Worm (Caenorhabditis elegans): ENCODE results near the gene W06G6.11.

W06G6.11 gene

DNA sequence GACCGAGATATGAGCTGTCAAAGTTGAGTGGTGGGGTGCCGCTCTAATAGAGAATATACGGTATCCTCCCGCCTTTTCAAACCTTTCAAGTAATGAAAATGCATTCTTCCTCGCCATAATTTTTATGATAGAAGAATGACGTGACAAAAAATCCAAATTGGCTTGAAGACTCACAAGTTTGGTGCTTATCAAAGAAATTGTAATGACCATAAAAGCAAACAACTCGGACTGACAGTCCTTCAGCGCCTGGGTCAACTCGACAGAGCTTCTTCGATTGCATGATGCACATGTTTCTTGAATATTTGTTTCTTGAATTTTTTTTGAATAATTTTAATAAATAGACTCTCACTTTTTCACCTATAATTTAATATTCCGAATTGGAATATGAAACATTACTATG is 43.6 kb downstream of the W06G6.11 start:
- TF ChIP-seq ztf-29 (GFP tag; IDR thresholded peaks at IDR 0.05) (no peak), tab-1 (GFP tag; IDR thresholded peaks at IDR 0.05) (no peak), flt-1 (GFP tag; IDR thresholded peaks at IDR 0.05) (no peak), ztf-23 (GFP tag; IDR thresholded peaks at IDR 0.05) (no peak), klf-2 (GFP tag; conservative IDR thresholded peaks at IDR 0.05) (no peak), med-1 (GFP tag; optimal IDR thresholded peaks at IDR 0.05; ENCODE audit: insufficient read depth) (no peak)

ce11 chrV:16604301-16604700 is 44.8 kb downstream of the W06G6.11 start:
- TF ChIP-seq cog-1 (tag; optimal IDR thresholded peaks at IDR 0.05) (no peak), ref-1 (GFP tag; conservative IDR thresholded peaks at IDR 0.05) (no peak), ztf-29 (GFP tag; IDR thresholded peaks at IDR 0.05) (no peak), med-1 (GFP tag; optimal IDR thresholded peaks at IDR 0.05; ENCODE audit: insufficient read depth) (no peak), ztf-23 (GFP tag; IDR thresholded peaks at IDR 0.05) (no peak), T22C8.4 (GFP tag; IDR thresholded peaks at IDR 0.05) (no peak), klf-2 (GFP tag; conservative IDR thresholded peaks at IDR 0.05) (no peak), flt-1 (GFP tag; IDR thresholded peaks at IDR 0.05) (no peak), tab-1 (GFP tag; IDR thresholded peaks at IDR 0.05) (no peak)

ce11 chrV:16603102-16603501 is 46.0 kb downstream of the W06G6.11 start, which contains the start of gene T03E6.8:
TSS of gene T03E6.8 (minus strand) at chrV:16603202.
- TF ChIP-seq ref-1 (GFP tag; conservative IDR thresholded peaks at IDR 0.05) (no peak), flt-1 (GFP tag; IDR thresholded peaks at IDR 0.05) (no peak), T22C8.4 (GFP tag; IDR thresholded peaks at IDR 0.05) (no peak), ztf-29 (GFP tag; IDR thresholded peaks at IDR 0.05) (no peak), tab-1 (GFP tag; IDR thresholded peaks at IDR 0.05) (no peak), cog-1 (tag; optimal IDR thresholded peaks at IDR 0.05) (no peak), ztf-23 (GFP tag; IDR thresholded peaks at IDR 0.05) (no peak), med-1 (GFP tag; optimal IDR thresholded peaks at IDR 0.05; ENCODE audit: insufficient read depth) (no peak), klf-2 (GFP tag; conservative IDR thresholded peaks at IDR 0.05) (no peak)

ce11 chrV:16600623-16601022 is 48.5 kb downstream of the W06G6.11 start, which contains the start of gene T03E6.9:
TSS of gene T03E6.9 (minus strand) at chrV:16600723.
- TF ChIP-seq T22C8.4 (GFP tag; IDR thresholded peaks at IDR 0.05) (no peak), cog-1 (tag; optimal IDR thresholded peaks at IDR 0.05) (no peak), klf-2 (GFP tag; conservative IDR thresholded peaks at IDR 0.05) (no peak), med-1 (GFP tag; optimal IDR thresholded peaks at IDR 0.05; ENCODE audit: insufficient read depth) (no peak), ztf-23 (GFP tag; IDR thresholded peaks at IDR 0.05) (no peak), tab-1 (GFP tag; IDR thresholded peaks at IDR 0.05) (no peak), ref-1 (GFP tag; conservative IDR thresholded peaks at IDR 0.05) (no peak), ztf-29 (GFP tag; IDR thresholded peaks at IDR 0.05) (no peak)

ce11 chrV:16599835-16600234 is 49.3 kb downstream of the W06G6.11 start:
- no peak for TF ChIP-seq ref-1 (GFP tag; conservative IDR thresholded peaks at IDR 0.05)
- no peak for TF ChIP-seq flt-1 (GFP tag; IDR thresholded peaks at IDR 0.05)
- TF ChIP-seq ztf-29 (GFP tag; IDR thresholded peaks at IDR 0.05): no peak
- TF ChIP-seq cog-1 (tag; optimal IDR thresholded peaks at IDR 0.05): no peak
- no peak for TF ChIP-seq tab-1 (GFP tag; IDR thresholded peaks at IDR 0.05)
- TF ChIP-seq med-1 (GFP tag; optimal IDR thresholded peaks at IDR 0.05; ENCODE audit: insufficient read depth): no peak
- no peak for TF ChIP-seq T22C8.4 (GFP tag; IDR thresholded peaks at IDR 0.05)
- TF ChIP-seq klf-2 (GFP tag; conservative IDR thresholded peaks at IDR 0.05): no peak
- TF ChIP-seq ztf-23 (GFP tag; IDR thresholded peaks at IDR 0.05): no peak

All from whole organism, midembryonic.